Worm (Caenorhabditis elegans): ENCODE results near the gene srd-40.

- TF ChIP-seq mep-1 (tag; optimal IDR thresholded peaks at IDR 0.05): no peak
- TF ChIP-seq zag-1 (tag; optimal IDR thresholded peaks at IDR 0.05): no peak
- TF ChIP-seq aly-2 (tag; optimal IDR thresholded peaks at IDR 0.05): no peak
- no peak for TF ChIP-seq lsy-2 (tag; optimal IDR thresholded peaks at IDR 0.05)
- no peak for TF ChIP-seq ceh-82 (tag; optimal IDR thresholded peaks at IDR 0.05)
Observed at ce11 chrX:12299834-12300233, 23.7 kb upstream of the srd-40 start, which contains the start of gene W06D11.5.
